Worm (Caenorhabditis elegans): ENCODE results near the gene cyb-3.

ce11 chrV:15354648-15355047 lies 40.8 kb upstream of the cyb-3 start, which contains the start of gene C29F3.7:
- TF ChIP-seq zag-1 (tag; optimal IDR thresholded peaks at IDR 0.05) (no peak), snpc-4 (tag; optimal IDR thresholded peaks at IDR 0.05) (no peak), ceh-82 (tag; optimal IDR thresholded peaks at IDR 0.05) (no peak)
